Fruit fly (Drosophila melanogaster): ENCODE data around the gene RpS17.

dm6 chr3L:9431848-9432623, 2.4 kb upstream of the RpS17 start:
- TF ChIP-seq psq (optimal IDR thresholded peaks at IDR 0.05) (no peak), insv (optimal IDR thresholded peaks at IDR 0.05) (no peak), Sin3A (optimal IDR thresholded peaks at IDR 0.05) (no peak), h (optimal IDR thresholded peaks at IDR 0.05) (no peak), Myc (optimal IDR thresholded peaks at IDR 0.05) (no peak), ttk (optimal IDR thresholded peaks at IDR 0.05) (no peak)

Data from Kc167 (cell line).